Worm (Caenorhabditis elegans): Measurements from ENCODE around the gene K09F6.11.

K09F6.11 gene

DNA sequence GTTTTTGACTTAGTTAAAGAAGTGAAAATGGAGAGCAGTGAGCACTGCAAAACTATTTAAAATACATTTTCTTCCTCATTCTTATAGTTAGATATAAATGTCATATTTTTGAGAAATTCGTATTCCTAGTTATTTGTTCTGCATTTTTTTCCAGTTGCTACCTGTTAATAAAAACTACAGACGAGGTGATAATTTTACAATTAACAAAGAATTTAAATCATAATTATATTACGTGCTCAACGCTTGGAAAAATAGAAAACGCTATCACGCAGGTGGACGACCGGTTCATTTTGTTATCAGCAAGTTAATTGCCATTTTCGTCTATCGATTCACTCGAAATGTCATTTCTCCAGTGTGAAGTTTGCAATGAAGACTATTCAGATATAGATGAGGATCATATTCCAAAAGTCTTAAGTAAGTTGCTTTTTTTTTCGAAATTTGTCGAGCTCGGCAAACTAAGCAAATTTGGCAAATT, 38.0 kb downstream of the K09F6.11 start, which contains the start of the genes ZK1240.5 and ZK1240.9:
ZK1240.5 (minus strand) TSS at position 51 of the 475 bp plus-strand sequence.
ZK1240.9 (plus strand) TSS at position 307 of the 475 bp plus-strand sequence.
- no peak for TF ChIP-seq madf-6 (GFP tag; IDR thresholded peaks at IDR 0.05)
- peak; percentile 57 for TF ChIP-seq nhr-80 (tag; optimal IDR thresholded peaks at IDR 0.05)

DNA sequence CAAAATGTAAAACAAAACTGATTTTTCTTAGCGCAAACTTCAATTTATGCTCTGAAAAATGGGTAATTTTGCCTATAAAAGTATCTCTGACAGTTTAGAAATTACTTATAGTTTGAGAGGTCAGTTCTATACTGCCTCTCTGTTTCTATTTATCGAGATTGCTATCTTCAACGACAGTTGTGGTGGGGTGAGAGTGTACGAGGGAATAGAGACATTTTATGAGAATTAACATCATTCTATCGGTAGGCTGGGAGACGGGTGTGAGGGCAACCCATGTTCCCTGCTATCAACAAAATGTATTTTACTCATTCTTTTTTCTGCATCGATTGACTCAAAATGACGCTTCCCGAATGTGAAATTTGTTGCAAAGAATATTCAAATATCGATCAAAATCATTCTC, 40.2 kb downstream of the K09F6.11 start, which contains the start of gene ZK1240.3:
ZK1240.3 (plus strand) TSS at position 238 of the 400 bp plus-strand sequence.
- TF ChIP-seq dox-1 (GFP tag; IDR thresholded peaks at IDR 0.05) (peak; percentile 50), mel-28 (tag; optimal IDR thresholded peaks at IDR 0.05; ENCODE audit: borderline replicate concordance) (no peak), pha-4 (tag; optimal IDR thresholded peaks at IDR 0.05) (no peak), ets-4 (GFP tag; optimal IDR thresholded peaks at IDR 0.05) (peak; percentile 64), ekl-4 (GFP tag; IDR thresholded peaks at IDR 0.05) (no peak), nhr-80 (tag; optimal IDR thresholded peaks at IDR 0.05) (peak; percentile 93)

DNA sequence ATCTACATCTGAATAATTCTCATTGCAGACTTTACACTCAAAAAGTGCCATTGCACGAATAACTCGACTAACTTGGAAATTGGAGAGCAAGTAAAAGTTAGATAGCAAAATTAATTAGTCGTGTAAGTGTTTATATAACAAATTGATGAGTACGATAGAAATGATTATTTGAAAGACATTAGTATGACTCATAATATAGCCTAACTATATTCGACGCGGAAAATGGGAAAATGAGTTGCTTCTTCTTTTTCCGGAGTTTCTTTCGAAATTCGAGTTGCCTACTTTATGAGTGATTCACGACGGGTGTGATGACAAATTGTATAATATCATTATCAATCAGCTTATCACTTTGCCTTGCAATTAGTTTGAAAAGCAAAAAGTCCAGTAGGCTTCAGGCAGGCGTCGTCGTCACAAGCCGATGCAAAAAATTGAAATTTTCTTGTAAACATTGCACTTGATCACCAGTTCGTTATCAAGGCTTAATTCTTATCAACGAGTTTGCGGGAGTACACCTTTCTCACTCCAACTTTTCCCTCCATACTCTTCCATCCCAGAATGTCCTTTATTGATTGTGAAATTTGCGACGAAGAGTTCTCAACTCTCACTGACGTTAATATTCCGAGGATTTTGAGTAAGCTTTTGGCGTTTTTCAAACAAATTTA, 43.0 kb downstream of the K09F6.11 start, which contains the start of the genes ZK1240.6 and ZK1240.2:
ZK1240.6 (minus strand) TSS at position 51 of the 662 bp plus-strand sequence.
ZK1240.2 (plus strand) TSS at position 520 of the 662 bp plus-strand sequence.
- TF ChIP-seq F52B5.7 (tag; optimal IDR thresholded peaks at IDR 0.05) = no peak
- TF ChIP-seq lag-1 (GFP tag; IDR thresholded peaks at IDR 0.05) = no peak
- TF ChIP-seq ets-4 (GFP tag; optimal IDR thresholded peaks at IDR 0.05) = peak; percentile 58
- TF ChIP-seq nhr-80 (tag; optimal IDR thresholded peaks at IDR 0.05) = peak; percentile 85

DNA sequence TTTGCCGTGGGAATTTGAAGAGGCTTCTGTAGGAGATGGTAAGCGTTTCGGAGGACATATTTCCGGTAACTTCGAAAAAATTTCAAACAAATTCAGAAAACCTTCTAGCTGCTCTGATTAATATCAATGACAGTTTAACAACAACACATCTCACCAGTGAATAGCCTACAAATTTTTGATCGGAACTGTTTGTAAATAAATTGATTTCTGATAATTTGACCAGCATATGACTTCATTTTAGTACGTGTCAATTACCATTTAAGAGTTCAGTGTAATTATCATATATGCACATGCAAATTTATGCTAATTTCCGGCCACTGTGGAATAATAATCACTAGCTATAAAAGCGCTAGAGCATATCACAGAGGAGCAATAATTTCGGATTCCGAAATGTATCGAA, 45.0 kb downstream of the K09F6.11 start, which contains the start of gene ZK1240.11:
ZK1240.11 (plus strand) TSS at position 301 of the 400 bp plus-strand sequence.
- TF ChIP-seq sptf-2 (GFP tag; optimal IDR thresholded peaks at IDR 0.05) (no peak), dpl-1 (GFP tag; optimal IDR thresholded peaks at IDR 0.05) (no peak), lin-54 (GFP tag; optimal IDR thresholded peaks at IDR 0.05) (no peak), let-526 (GFP tag; IDR thresholded peaks at IDR 0.05) (no peak), bed-2 (GFP tag; IDR thresholded peaks at IDR 0.05) (no peak), T26A5.8 (tag; optimal IDR thresholded peaks at IDR 0.05) (no peak), athp-1 (tag; optimal IDR thresholded peaks at IDR 0.05) (no peak), ZK185.1 (tag; optimal IDR thresholded peaks at IDR 0.05; ENCODE audit: poor library complexity, severe bottlenecking) (no peak), zfh-2 (GFP tag; conservative IDR thresholded peaks at IDR 0.05) (no peak), F22D6.2 (tag; optimal IDR thresholded peaks at IDR 0.05) (no peak), K11D2.4 (GFP tag; IDR thresholded peaks at IDR 0.05) (no peak), T07F8.4 (tag; optimal IDR thresholded peaks at IDR 0.05) (no peak), C06A6.2 (GFP tag; conservative IDR thresholded peaks at IDR 0.05) (no peak), Y53G8AR.9 (GFP tag; conservative IDR thresholded peaks at IDR 0.05) (no peak)

DNA sequence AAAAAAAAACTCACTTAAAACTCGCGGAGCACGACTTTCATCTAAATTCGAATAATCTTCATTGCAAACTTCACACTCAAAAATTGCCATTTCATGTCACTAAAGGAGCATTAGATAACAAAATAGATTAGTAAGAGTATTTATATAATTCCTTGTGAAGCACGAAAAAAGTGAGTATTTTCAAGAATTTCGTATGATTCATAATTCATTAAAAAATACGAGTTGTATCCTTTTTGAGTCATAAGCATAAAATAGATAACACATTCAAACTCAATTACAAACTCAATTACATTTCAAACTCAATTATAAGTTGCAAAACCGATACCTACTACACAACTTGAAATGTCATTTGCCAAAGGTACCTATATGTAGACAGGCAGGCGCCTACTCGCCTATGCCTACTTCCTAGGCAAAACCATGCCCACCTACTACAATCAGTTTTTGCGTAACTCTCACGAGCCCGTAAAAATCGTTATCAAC, 49.1 kb downstream of the K09F6.11 start, which contains the start of the genes ZK1240.8 and ZK1240.1:
ZK1240.8 (minus strand) TSS at position 101 of the 480 bp plus-strand sequence.
ZK1240.1 (plus strand) TSS at position 430 of the 480 bp plus-strand sequence.
- TF ChIP-seq bed-2 (GFP tag; IDR thresholded peaks at IDR 0.05) = no peak
- TF ChIP-seq ceh-40 (GFP tag; IDR thresholded peaks at IDR 0.05) = no peak
